Fruit fly (Drosophila melanogaster) S2 (cell line): ENCODE results near the gene toe.

Experiments
- CG8478 ChIP-seq: fragments of >200 bp; optimal IDR thresholded peaks from 2 replicates; lab custom pipeline; 2018
- CTCF ChIP-seq, 2 experiments: fragments of >200 bp; optimal IDR thresholded peaks; 2 replicates each; lab custom pipeline; 2018

dm6 chr3L:12405889-12406500 is 26.5 kb downstream of the toe start:
- TF ChIP-seq CTCF (optimal IDR thresholded peaks at IDR 0.05; lab: Kevin White, UChicago) (no peak), CG8478 (lab: Kevin White, UChicago) (no peak)
